Worm (Caenorhabditis elegans) whole organism, L3 larva: ENCODE measurements around the gene K06A9.1.

ENCODE experiments used
- ama-1 ChIP-seq: fragments of 150-350 bp; optimal IDR thresholded peaks from 2 replicates; lab custom pipeline; 2018
- egl-27 ChIP-seq: sonication (generic microtip); optimal IDR thresholded peaks from 4 replicates; lab custom pipeline; 2017; ENCODE audit warnings: missing biosample characterization, missing genetic modification reagents, missing genetic modification characterization
- egl-5 ChIP-seq: fragments of 150-350 bp; optimal IDR thresholded peaks from 2 replicates; lab custom pipeline; 2017; ENCODE audit warnings: missing biosample characterization, missing genetic modification reagents, missing genetic modification characterization, inconsistent platforms
- elt-1 ChIP-seq: fragments of 150-350 bp; optimal IDR thresholded peaks from 2 replicates; lab custom pipeline; 2014; ENCODE audit warnings: missing biosample characterization, missing genetic modification characterization
- nhr-11 ChIP-seq: fragments of 150-350 bp; optimal IDR thresholded peaks from 2 replicates; lab custom pipeline; 2014; ENCODE audit warnings: missing biosample characterization, missing genetic modification characterization
- nhr-23 ChIP-seq: fragments of 150-350 bp; optimal IDR thresholded peaks from 2 replicates; lab custom pipeline; 2014; ENCODE audit warnings: missing biosample characterization, missing genetic modification reagents, missing genetic modification characterization
- pha-4 ChIP-seq: fragments of 150-350 bp; optimal IDR thresholded peaks from 2 replicates; lab custom pipeline; 2014; ENCODE audit warnings: missing biosample characterization, missing genetic modification reagents, missing genetic modification characterization
- pqm-1 ChIP-seq: fragments of 150-350 bp; optimal IDR thresholded peaks from 2 replicates; lab custom pipeline; 2017; ENCODE audit warnings: missing biosample characterization, missing genetic modification characterization, inconsistent platforms
- skn-1 ChIP-seq: fragments of 150-350 bp; optimal IDR thresholded peaks from 2 replicates; lab custom pipeline; 2014; ENCODE audit warnings: missing biosample characterization, missing genetic modification characterization
- zag-1 ChIP-seq: fragments of 150-350 bp; optimal IDR thresholded peaks from 2 replicates; lab custom pipeline; 2014; ENCODE audit warnings: missing biosample characterization, missing genetic modification characterization
- ztf-11 ChIP-seq: fragments of 150-350 bp; optimal IDR thresholded peaks from 2 replicates; lab custom pipeline; 2014; ENCODE audit warnings: missing biosample characterization, missing genetic modification characterization
- ztf-4 ChIP-seq: fragments of 150-350 bp; optimal IDR thresholded peaks from 2 replicates; lab custom pipeline; 2014; ENCODE audit warnings: missing biosample characterization, missing genetic modification characterization

ce11 chrX:1568377-1568776 lies 21.1 kb downstream of the K06A9.1 start, which contains the start of gene H02F09.3:
- no peak for TF ChIP-seq nhr-23 (tag; lab: Kevin White, UChicago)
- TF ChIP-seq egl-27 = no peak
- no peak for TF ChIP-seq skn-1 (tag; lab: Kevin White, UChicago)
- no peak for TF ChIP-seq ama-1 (lab: Kevin White, UChicago)
- no peak for TF ChIP-seq ztf-11
- TF ChIP-seq pqm-1 = no peak
- TF ChIP-seq zag-1 (tag; lab: Kevin White, UChicago) = no peak
- TF ChIP-seq egl-5 (tag; lab: Kevin White, UChicago) = no peak
- TF ChIP-seq pha-4 = no peak
- TF ChIP-seq nhr-11 (tag; lab: Kevin White, UChicago) = no peak
- no peak for TF ChIP-seq elt-1 (tag; lab: Kevin White, UChicago)
- TF ChIP-seq ztf-4 = no peak
